Worm (Caenorhabditis elegans) whole organism, early embryonic: ENCODE data around the gene daf-37.

Experiments used
- ama-1 ChIP-seq: fragments of 150-350 bp; optimal IDR thresholded peaks from 2 replicates; lab custom pipeline; 2014
- ceh-13 ChIP-seq: fragments of 200-800 bp; sonication (Bioruptor generic); optimal IDR thresholded peaks from 2 replicates; lab custom pipeline; 2018; ENCODE audit warnings: mild to moderate bottlenecking, missing genetic modification characterization, missing compliant biosample characterization
- ceh-36 ChIP-seq: sonication (generic microtip); optimal IDR thresholded peaks from 2 replicates; lab custom pipeline; 2016; ENCODE audit warnings: missing genetic modification characterization, inconsistent platforms, missing compliant biosample characterization
- ets-7 ChIP-seq: sonication (generic microtip); optimal IDR thresholded peaks from 2 replicates; lab custom pipeline; 2016; ENCODE audit warnings: missing genotype, missing genetic modification characterization, missing compliant biosample characterization
- flt-1 ChIP-seq: fragments of 200-800 bp; sonication (Bioruptor generic); IDR thresholded peaks from 2 replicates; pipeline ENCODE4 v1.3.6; 2022; ENCODE audit warnings: missing genetic modification characterization, missing compliant biosample characterization
- hnd-1 ChIP-seq: sonication (generic microtip); optimal IDR thresholded peaks from 2 replicates; lab custom pipeline; 2016; ENCODE audit warnings: missing genetic modification characterization, missing compliant biosample characterization
- tbx-11 ChIP-seq: fragments of 200-800 bp; sonication (Bioruptor generic); IDR thresholded peaks from 2 replicates; pipeline ENCODE4 v1.3.6; 2022; ENCODE audit warnings: missing genetic modification characterization, missing compliant biosample characterization
- tbx-37 ChIP-seq: fragments of 200-800 bp; sonication (Bioruptor generic); conservative IDR thresholded peaks from 2 replicates; pipeline ENCODE4 v1.3.6; 2022; ENCODE audit warnings: missing genetic modification reagents, missing genetic modification characterization, missing compliant biosample characterization

DNA sequence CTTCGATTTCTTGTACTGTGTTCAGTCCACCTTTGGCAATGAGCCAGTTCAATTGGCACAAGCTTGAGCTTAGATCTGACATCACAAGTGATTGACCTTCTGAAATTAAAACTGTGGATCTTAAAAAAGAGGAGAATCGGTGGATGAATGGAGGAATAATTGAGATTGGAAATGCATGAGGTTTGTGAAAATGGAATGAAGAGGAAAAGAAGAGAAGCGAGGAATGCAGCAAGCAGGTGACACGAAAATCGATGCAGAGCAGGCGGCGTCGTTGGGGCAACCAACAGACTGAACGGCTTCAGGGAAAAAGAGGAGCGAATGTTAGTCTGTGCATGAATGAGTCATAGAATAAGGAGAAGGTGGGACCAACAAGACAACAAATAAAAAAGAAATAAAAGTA lies 16.7 kb downstream of the daf-37 start, which contains the start of gene fkh-8:
- TF ChIP-seq ama-1 (lab: Kevin White, UChicago) (no peak), ceh-13 (GFP tag; lab: Kevin White, UChicago) (no peak), ceh-36 (tag; lab: Kevin White, UChicago) (no peak), ets-7 (tag; lab: Kevin White, UChicago) (no peak), tbx-11 (GFP tag; lab: Robert Waterston, UW) (no peak), hnd-1 (tag; lab: Kevin White, UChicago) (no peak), flt-1 (GFP tag; lab: Robert Waterston, UW) (no peak), tbx-37 (GFP tag; lab: Robert Waterston, UW) (no peak)
